Worm (Caenorhabditis elegans) whole organism, L4/young adult: ENCODE results near the gene fbxa-141.

Experiments
- dao-5 ChIP-seq: sonication (generic microtip); optimal IDR thresholded peaks from 2 replicates; lab custom pipeline; 2016; ENCODE audit warnings: missing genotype, missing genetic modification characterization, moderate library complexity, missing compliant biosample characterization
- him-1 ChIP-seq: sonication (generic microtip); optimal IDR thresholded peaks from 2 replicates; lab custom pipeline; 2016; ENCODE audit warnings: missing genotype, missing genetic modification reagents, missing genetic modification characterization, missing compliant biosample characterization

DNA sequence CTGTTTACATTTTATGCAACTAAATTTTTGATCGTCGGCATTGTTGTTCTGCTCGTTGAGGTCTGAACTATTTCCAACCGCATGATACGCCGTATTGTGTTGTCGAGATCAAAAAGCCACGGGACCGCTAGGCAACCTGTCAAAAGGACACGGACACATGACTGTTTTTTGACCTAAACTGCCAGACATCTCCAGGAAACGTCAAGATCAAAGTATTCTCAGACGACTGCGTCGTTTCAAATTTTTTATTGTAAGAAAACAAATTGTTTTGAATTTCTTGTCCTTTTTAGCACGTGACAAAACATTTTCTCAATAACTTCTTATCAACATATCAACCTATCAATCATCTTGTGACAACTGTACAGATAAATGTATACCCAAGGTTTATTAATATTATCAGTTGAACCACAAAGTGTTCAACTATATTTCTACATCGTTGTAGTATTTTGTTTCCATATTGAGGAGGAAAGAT lies 10.6 kb downstream of the fbxa-141 start:
- no peak for TF ChIP-seq him-1 (tag; lab: Kevin White, UChicago)
- TF ChIP-seq dao-5 (tag; lab: Kevin White, UChicago) = no peak
